Worm (Caenorhabditis elegans) whole organism, midembryonic: Measurements from ENCODE around the gene C03H5.3.

Experiments
- ref-1 ChIP-seq: fragments of 200-800 bp; sonication (Bioruptor generic); conservative IDR thresholded peaks from 2 replicates; pipeline ENCODE4 v1.3.6; 2022; ENCODE audit warnings: missing genetic modification reagents, missing genetic modification characterization, missing compliant biosample characterization
- ztf-23 ChIP-seq: fragments of 200-800 bp; sonication (Bioruptor generic); IDR thresholded peaks from 2 replicates; pipeline ENCODE4 v1.3.6; 2022; ENCODE audit warnings: missing genetic modification reagents, missing genetic modification characterization, missing compliant biosample characterization

DNA sequence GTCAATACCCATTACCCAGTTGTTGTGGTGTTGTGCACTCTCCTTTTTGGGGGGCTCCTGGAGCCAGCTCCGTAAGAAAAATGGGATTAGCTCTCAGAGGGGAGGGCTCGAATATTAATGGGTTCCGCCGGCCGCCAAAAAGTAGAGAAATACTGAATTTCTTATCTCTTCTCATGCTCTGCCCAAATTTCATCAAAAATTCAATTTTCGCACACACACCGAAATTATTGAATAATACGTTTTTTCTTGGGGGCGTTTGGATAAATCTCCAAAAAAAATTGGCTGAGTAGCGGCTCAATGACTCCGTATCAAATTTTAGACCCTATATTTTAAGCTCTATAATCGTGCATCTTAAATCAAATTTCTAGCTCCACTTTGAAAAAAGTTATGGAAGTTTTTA, 14.3 kb downstream of the C03H5.3 start:
- TF ChIP-seq ztf-23 (GFP tag; lab: Robert Waterston, UW) (no peak), ref-1 (GFP tag; lab: Robert Waterston, UW) (no peak)
